Worm (Caenorhabditis elegans) whole organism, young adult: ENCODE results near the gene crn-6.

ENCODE experiments used
- B0019.2 ChIP-seq: fragments of 200-800 bp; sonication (Bioruptor generic); conservative IDR thresholded peaks from 2 replicates; pipeline ENCODE4 v1.3.6; 2022; ENCODE audit warnings: missing genetic modification reagents, missing genetic modification characterization, missing compliant biosample characterization
- C06A6.2 ChIP-seq: fragments of 200-800 bp; sonication (Bioruptor generic); conservative IDR thresholded peaks from 2 replicates; pipeline ENCODE4 v1.3.6; 2022; ENCODE audit warnings: missing genetic modification characterization, missing compliant biosample characterization
- F23B12.7 ChIP-seq: sonication (generic microtip); optimal IDR thresholded peaks from 2 replicates; lab custom pipeline; 2017; ENCODE audit warnings: missing genetic modification characterization, mild to moderate bottlenecking, missing compliant biosample characterization, antibody characterized with exemption, moderate library complexity; ENCODE audit not compliant: insufficient read depth
- F55B11.4 ChIP-seq: sonication (generic microtip); optimal IDR thresholded peaks from 2 replicates; lab custom pipeline; 2016; ENCODE audit warnings: missing compliant biosample characterization, missing genetic modification characterization, borderline replicate concordance; ENCODE audit not compliant: insufficient read depth
- F57C9.4 ChIP-seq: sonication (generic microtip); optimal IDR thresholded peaks from 2 replicates; lab custom pipeline; 2017; ENCODE audit warnings: mild to moderate bottlenecking, missing genetic modification characterization, missing compliant biosample characterization
- Y53F4B.3 ChIP-seq: fragments of 200-800 bp; sonication (Bioruptor generic); IDR thresholded peaks from 2 replicates; pipeline ENCODE4 v1.3.6; 2022; ENCODE audit warnings: missing genetic modification reagents, missing genetic modification characterization, missing compliant biosample characterization
- Y53G8AR.9 ChIP-seq: fragments of 200-800 bp; sonication (Bioruptor generic); conservative IDR thresholded peaks from 2 replicates; pipeline ENCODE4 v1.3.6; 2022; ENCODE audit warnings: missing genetic modification reagents, missing genetic modification characterization, missing compliant biosample characterization
- Y95B8A.8 ChIP-seq: fragments of 200-800 bp; sonication (Bioruptor generic); IDR thresholded peaks from 2 replicates; pipeline ENCODE4 v1.3.6; 2022; ENCODE audit warnings: missing genetic modification reagents, missing genetic modification characterization, missing compliant biosample characterization
- ZK185.1 ChIP-seq: sonication (generic microtip); optimal IDR thresholded peaks from 2 replicates; lab custom pipeline; 2016; ENCODE audit warnings: mild to moderate bottlenecking, missing genetic modification characterization, missing compliant biosample characterization; ENCODE audit not compliant: poor library complexity, severe bottlenecking
- aptf-2 ChIP-seq: fragments of 200-800 bp; sonication (Bioruptor generic); conservative IDR thresholded peaks from 2 replicates; pipeline ENCODE4 v1.3.6; 2022; ENCODE audit warnings: missing genetic modification reagents, missing genetic modification characterization, missing compliant biosample characterization
- aptf-3 ChIP-seq: fragments of 200-800 bp; sonication (Bioruptor generic); IDR thresholded peaks from 2 replicates; pipeline ENCODE4 v1.3.6; 2022; ENCODE audit warnings: missing genetic modification characterization, missing compliant biosample characterization
- athp-1 ChIP-seq: sonication (generic microtip); optimal IDR thresholded peaks from 2 replicates; lab custom pipeline; 2017; ENCODE audit warnings: mild to moderate bottlenecking, missing genetic modification characterization, missing compliant biosample characterization
- bed-1 ChIP-seq: fragments of 200-800 bp; sonication (Bioruptor generic); IDR thresholded peaks from 2 replicates; pipeline ENCODE4 v1.3.6; 2022; ENCODE audit warnings: missing genetic modification reagents, missing genetic modification characterization, missing compliant biosample characterization
- bed-2 ChIP-seq: fragments of 200-800 bp; sonication (Bioruptor generic); IDR thresholded peaks from 2 replicates; pipeline ENCODE4 v1.3.6; 2022; ENCODE audit warnings: missing genetic modification reagents, missing genetic modification characterization, missing compliant biosample characterization
- ccch-3 ChIP-seq: fragments of 200-800 bp; sonication (Bioruptor generic); optimal IDR thresholded peaks from 2 replicates; lab custom pipeline; 2018; ENCODE audit warnings: mild to moderate bottlenecking, missing genetic modification characterization, missing compliant biosample characterization
- ceh-79 ChIP-seq: sonication (generic microtip); optimal IDR thresholded peaks from 2 replicates; lab custom pipeline; 2017; ENCODE audit warnings: mild to moderate bottlenecking, missing genetic modification characterization, missing compliant biosample characterization
- chd-7 ChIP-seq: sonication (generic microtip); optimal IDR thresholded peaks from 2 replicates; lab custom pipeline; 2016; ENCODE audit warnings: mild to moderate bottlenecking, missing genetic modification characterization, moderate library complexity, missing compliant biosample characterization
- dox-1 ChIP-seq: fragments of 200-800 bp; sonication (Bioruptor generic); IDR thresholded peaks from 2 replicates; pipeline ENCODE4 v1.3.6; 2022; ENCODE audit warnings: missing genetic modification reagents, missing genetic modification characterization, missing compliant biosample characterization
- dpff-1 ChIP-seq: sonication (generic microtip); optimal IDR thresholded peaks from 2 replicates; lab custom pipeline; 2017; ENCODE audit warnings: mild to moderate bottlenecking, missing genetic modification characterization, missing compliant biosample characterization
- efl-1 ChIP-seq: fragments of 150-350 bp; optimal IDR thresholded peaks from 2 replicates; lab custom pipeline; 2014; ENCODE audit warnings: missing biosample characterization, missing genetic modification reagents, missing genetic modification characterization
- egl-44 ChIP-seq: fragments of 200-800 bp; sonication (Bioruptor generic); IDR thresholded peaks from 2 replicates; pipeline ENCODE4 v1.3.6; 2022; ENCODE audit warnings: missing genetic modification reagents, missing genetic modification characterization, missing compliant biosample characterization
- egrh-3 ChIP-seq: fragments of 200-800 bp; sonication (Bioruptor generic); IDR thresholded peaks from 2 replicates; pipeline ENCODE4 v1.3.6; 2022; ENCODE audit warnings: missing genetic modification reagents, missing genetic modification characterization, missing compliant biosample characterization
- ets-4 ChIP-seq: fragments of 200-800 bp; sonication (Bioruptor generic); optimal IDR thresholded peaks from 2 replicates; lab custom pipeline; 2018; ENCODE audit warnings: mild to moderate bottlenecking, missing genetic modification characterization, missing compliant biosample characterization
- gei-17 ChIP-seq: fragments of 200-800 bp; sonication (Bioruptor generic); optimal IDR thresholded peaks from 2 replicates; lab custom pipeline; 2018; ENCODE audit warnings: mild to moderate bottlenecking, missing genetic modification characterization, missing compliant biosample characterization
- hmg-20 ChIP-seq: fragments of 200-800 bp; sonication (Bioruptor generic); IDR thresholded peaks from 2 replicates; pipeline ENCODE4 v1.3.6; 2022; ENCODE audit warnings: missing genetic modification reagents, missing genetic modification characterization, missing compliant biosample characterization
- hsf-1 ChIP-seq: fragments of 200-800 bp; sonication (Bioruptor generic); IDR thresholded peaks from 2 replicates; pipeline ENCODE4 v1.3.6; 2022; ENCODE audit warnings: missing genetic modification reagents, missing genetic modification characterization, missing compliant biosample characterization
- let-607 ChIP-seq, 2 experiments: fragments of 200-800 bp in 1 of 2; sonication (Bioruptor generic) in 1 of 2; sonication (generic microtip) in 1 of 2; optimal IDR thresholded peaks; 2 replicates each; lab custom pipeline; 2016 to 2018; ENCODE audit warnings: mild to moderate bottlenecking in 2 of 2, missing compliant biosample characterization in 2 of 2, missing genetic modification characterization in 2 of 2, moderate library complexity in 2 of 2, missing genotype in 1 of 2
- lsl-1 ChIP-seq: fragments of 200-800 bp; sonication (Bioruptor generic); optimal IDR thresholded peaks from 2 replicates; lab custom pipeline; 2018; ENCODE audit warnings: mild to moderate bottlenecking, missing genetic modification characterization, moderate library complexity, missing compliant biosample characterization
- lsy-27 ChIP-seq: sonication (generic microtip); optimal IDR thresholded peaks from 2 replicates; lab custom pipeline; 2017; ENCODE audit warnings: missing genetic modification characterization, mild to moderate bottlenecking, missing compliant biosample characterization, antibody characterized with exemption, missing genotype, borderline replicate concordance; ENCODE audit not compliant: insufficient read depth
- madf-3 ChIP-seq: fragments of 200-800 bp; sonication (Bioruptor generic); IDR thresholded peaks from 2 replicates; pipeline ENCODE4 v1.3.6; 2022; ENCODE audit warnings: missing genetic modification reagents, missing genetic modification characterization, missing compliant biosample characterization
- mcd-1 ChIP-seq: fragments of 200-800 bp; sonication (Bioruptor generic); IDR thresholded peaks from 2 replicates; pipeline ENCODE4 v1.3.6; 2022; ENCODE audit warnings: missing genetic modification reagents, missing genetic modification characterization, missing compliant biosample characterization
- mes-4 ChIP-seq: sonication (generic microtip); optimal IDR thresholded peaks from 2 replicates; lab custom pipeline; 2016; ENCODE audit warnings: missing genotype, missing genetic modification characterization, missing compliant biosample characterization
- nhr-27 ChIP-seq: fragments of 200-800 bp; sonication (Bioruptor generic); optimal IDR thresholded peaks from 2 replicates; lab custom pipeline; 2018; ENCODE audit warnings: mild to moderate bottlenecking, missing genetic modification characterization, moderate library complexity, missing compliant biosample characterization
- nhr-90 ChIP-seq: sonication (generic microtip); optimal IDR thresholded peaks from 2 replicates; lab custom pipeline; 2016; ENCODE audit warnings: missing genotype, mild to moderate bottlenecking, missing genetic modification characterization, missing compliant biosample characterization
- pbrm-1 ChIP-seq: fragments of 200-800 bp; sonication (Bioruptor generic); IDR thresholded peaks from 2 replicates; pipeline ENCODE4 v1.3.6; 2022; ENCODE audit warnings: missing genetic modification reagents, missing genetic modification characterization, missing compliant biosample characterization
- pha-4 ChIP-seq: fragments of 150-350 bp; sonication (generic microtip); optimal IDR thresholded peaks from 2 replicates; lab custom pipeline; 2014; ENCODE audit warnings: missing biosample characterization, missing genetic modification reagents, missing genetic modification characterization
- repo-1 ChIP-seq: sonication (generic microtip); optimal IDR thresholded peaks from 2 replicates; lab custom pipeline; 2017; ENCODE audit warnings: mild to moderate bottlenecking, missing genetic modification characterization, missing compliant biosample characterization
- snpc-3.4 ChIP-seq: sonication (generic microtip); optimal IDR thresholded peaks from 2 replicates; lab custom pipeline; 2017; ENCODE audit warnings: missing genetic modification characterization, mild to moderate bottlenecking, missing compliant biosample characterization, antibody characterized with exemption, moderate library complexity, missing genotype, missing genetic modification reagents
- sptf-2 ChIP-seq: fragments of 200-800 bp; sonication (Bioruptor generic); optimal IDR thresholded peaks from 2 replicates; lab custom pipeline; 2018; ENCODE audit warnings: mild to moderate bottlenecking, missing genetic modification characterization, missing compliant biosample characterization
- tbp1 ChIP-seq: fragments of 200-800 bp; sonication (Bioruptor generic); optimal IDR thresholded peaks from 2 replicates; lab custom pipeline; 2018; ENCODE audit warnings: mild to moderate bottlenecking, missing genetic modification characterization, missing compliant biosample characterization
- tlf-1 ChIP-seq: fragments of 200-800 bp; sonication (Bioruptor generic); optimal IDR thresholded peaks from 2 replicates; lab custom pipeline; 2018; ENCODE audit warnings: mild to moderate bottlenecking, missing genetic modification characterization, missing compliant biosample characterization
- xnd-1 ChIP-seq: sonication (generic microtip); optimal IDR thresholded peaks from 2 replicates; lab custom pipeline; 2016; ENCODE audit warnings: missing genotype, missing genetic modification reagents, missing genetic modification characterization, missing compliant biosample characterization
- ztf-22 ChIP-seq: fragments of 200-800 bp; sonication (Bioruptor generic); optimal IDR thresholded peaks from 2 replicates; lab custom pipeline; 2018; ENCODE audit warnings: mild to moderate bottlenecking, missing genetic modification characterization, moderate library complexity, missing compliant biosample characterization
- ztf-6 ChIP-seq: fragments of 200-800 bp; sonication (Bioruptor generic); IDR thresholded peaks from 2 replicates; pipeline ENCODE4 v1.3.6; 2022; ENCODE audit warnings: missing genetic modification reagents, missing genetic modification characterization, missing compliant biosample characterization

Gene crn-6

ce11 chrIII:9385543-9385942, 18.5 kb downstream of the crn-6 start, which contains the start of gene C38C10.3:
Gene C38C10.3 (minus strand): TSS chrIII:9385643.
- TF ChIP-seq lsy-27 (tag; lab: Kevin White, UChicago) = no peak
- no peak for TF ChIP-seq madf-3 (GFP tag; lab: Robert Waterston, UW)
- TF ChIP-seq gei-17 = no peak
- no peak for TF ChIP-seq Y53G8AR.9 (GFP tag; lab: Robert Waterston, UW)
- no peak for TF ChIP-seq nhr-90
- no peak for TF ChIP-seq ztf-6 (GFP tag; lab: Robert Waterston, UW)
- no peak for TF ChIP-seq egl-44 (GFP tag; lab: Robert Waterston, UW)
- TF ChIP-seq ztf-22 = no peak
- no peak for TF ChIP-seq snpc-3.4 (tag; lab: Kevin White, UChicago)
- no peak for TF ChIP-seq tlf-1 (GFP tag; lab: Kevin White, UChicago)
- TF ChIP-seq C06A6.2 (GFP tag; lab: Robert Waterston, UW) = no peak
- no peak for TF ChIP-seq ets-4 (GFP tag; lab: Kevin White, UChicago)
- no peak for TF ChIP-seq ceh-79
- TF ChIP-seq ZK185.1 (tag; lab: Kevin White, UChicago) = no peak
- TF ChIP-seq athp-1 (tag; lab: Kevin White, UChicago) = no peak
- TF ChIP-seq sptf-2 (GFP tag; lab: Kevin White, UChicago) = no peak

DNA sequence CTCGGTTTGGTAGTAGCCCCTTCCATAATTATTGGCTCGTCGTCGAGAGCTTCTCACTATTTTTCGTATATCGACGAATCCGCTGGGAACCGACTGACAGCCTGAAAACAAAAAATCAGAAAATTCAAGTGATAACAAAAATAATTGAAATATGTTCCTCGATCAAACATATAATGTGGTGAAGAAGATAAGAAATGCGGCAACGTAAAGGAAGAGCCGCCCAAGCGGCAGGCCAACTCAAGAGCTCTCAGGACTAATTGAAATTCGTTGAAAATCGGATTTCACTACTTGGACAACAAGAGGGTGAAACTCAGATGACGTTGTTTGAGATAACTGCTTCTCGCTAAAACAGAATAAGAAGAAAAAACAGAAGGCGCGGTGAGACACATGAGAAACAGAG, 22.9 kb downstream of the crn-6 start, which contains the start of gene slc-17.2:
Gene slc-17.2, minus strand, starts transcription at position 101 of the 400 bp plus-strand sequence.
- no peak for TF ChIP-seq ztf-22
- no peak for TF ChIP-seq Y53G8AR.9 (GFP tag; lab: Robert Waterston, UW)
- 0 out of 2 replicates have a peak, but pooled peaks have one; percentile 32 for TF ChIP-seq aptf-2 (GFP tag; lab: Robert Waterston, UW)
- no peak for TF ChIP-seq F57C9.4
- no peak for TF ChIP-seq aptf-3

ce11 chrIII:9390924-9391323, 23.9 kb downstream of the crn-6 start:
- TF ChIP-seq efl-1 (GFP tag; lab: Kevin White, UChicago) (peak; percentile 19), lsl-1 (no peak), madf-3 (GFP tag; lab: Robert Waterston, UW) (peak; percentile 48; the same call in 1 of the 2 replicates), ccch-3 (GFP tag; lab: Kevin White, UChicago) (no peak), tbp1 (GFP tag; lab: Kevin White, UChicago) (peak; percentile 12), pbrm-1 (GFP tag; lab: Robert Waterston, UW) (no peak), let-607 (tag; optimal IDR thresholded peaks at IDR 0.05; lab: Kevin White, UChicago) (no peak), F23B12.7 (no peak), Y53F4B.3 (GFP tag; lab: Robert Waterston, UW) (no peak), egl-44 (GFP tag; lab: Robert Waterston, UW) (no peak), dpff-1 (tag; lab: Kevin White, UChicago) (no peak), B0019.2 (GFP tag; lab: Robert Waterston, UW) (no peak), bed-2 (GFP tag; lab: Robert Waterston, UW) (no peak), tlf-1 (GFP tag; lab: Kevin White, UChicago) (peak; percentile 22), egrh-3 (GFP tag; lab: Robert Waterston, UW) (no peak), pha-4 (tag; lab: Kevin White, UChicago) (no peak), dox-1 (GFP tag; lab: Robert Waterston, UW) (no peak), Y95B8A.8 (peak; percentile 31; the same call in 1 of the 2 replicates), hsf-1 (peak; percentile 73; the same call in 1 of the 2 replicates), F55B11.4 (tag; lab: Kevin White, UChicago) (no peak), repo-1 (tag; lab: Kevin White, UChicago) (no peak), hmg-20 (no peak), chd-7 (tag; lab: Kevin White, UChicago) (no peak), mcd-1 (GFP tag; lab: Robert Waterston, UW) (peak; percentile 38; the same call in 1 of the 2 replicates), xnd-1 (tag; lab: Kevin White, UChicago) (peak; percentile 35), nhr-27 (tag; lab: Kevin White, UChicago) (no peak), mes-4 (tag; lab: Kevin White, UChicago) (no peak), lsy-27 (tag; lab: Kevin White, UChicago) (no peak), bed-1 (GFP tag; lab: Robert Waterston, UW) (no peak), aptf-2 (GFP tag; lab: Robert Waterston, UW) (no peak), snpc-3.4 (tag; lab: Kevin White, UChicago) (peak; percentile 54), Y53G8AR.9 (GFP tag; lab: Robert Waterston, UW) (peak; percentile 79)
